Worm (Caenorhabditis elegans) whole organism, midembryonic: ENCODE data around the gene VZK822L.2.

ENCODE experiments used
- flt-1 ChIP-seq: fragments of 200-800 bp; sonication (Bioruptor generic); IDR thresholded peaks from 2 replicates; pipeline ENCODE4 v1.3.6; 2022; ENCODE audit warnings: missing genetic modification characterization, missing compliant biosample characterization
- tab-1 ChIP-seq: fragments of 200-800 bp; sonication (Bioruptor generic); IDR thresholded peaks from 2 replicates; pipeline ENCODE4 v1.3.6; 2022; ENCODE audit warnings: missing genetic modification characterization, missing compliant biosample characterization
- ztf-23 ChIP-seq: fragments of 200-800 bp; sonication (Bioruptor generic); IDR thresholded peaks from 2 replicates; pipeline ENCODE4 v1.3.6; 2022; ENCODE audit warnings: missing genetic modification reagents, missing genetic modification characterization, missing compliant biosample characterization
- ztf-29 ChIP-seq: fragments of 200-800 bp; sonication (Bioruptor generic); IDR thresholded peaks from 2 replicates; pipeline ENCODE4 v1.3.6; 2022; ENCODE audit warnings: missing genetic modification reagents, missing genetic modification characterization, missing compliant biosample characterization

- TF ChIP-seq tab-1 (GFP tag; lab: Robert Waterston, UW): no peak
- TF ChIP-seq ztf-29 (GFP tag; lab: Robert Waterston, UW): no peak
- TF ChIP-seq ztf-23 (GFP tag; lab: Robert Waterston, UW): no peak
- TF ChIP-seq flt-1 (GFP tag; lab: Robert Waterston, UW): no peak
Observed at ce11 chrIV:11955592-11955991, 43.8 kb downstream of the VZK822L.2 start.
